Fruit fly (Drosophila melanogaster) Kc167 (cell line): ENCODE results near the gene Nadsyn.

Experiments used
- Sin3A ChIP-seq: fragments of >200 bp; optimal IDR thresholded peaks from 2 replicates; lab custom pipeline; 2018; ENCODE audit warnings: missing external identifiers
- insv ChIP-seq: fragments of >200 bp; optimal IDR thresholded peaks from 3 replicates; lab custom pipeline; 2018; ENCODE audit warnings: missing external identifiers
- ttk ChIP-seq: sonication (Bioruptor generic); optimal IDR thresholded peaks from 2 replicates; lab custom pipeline; 2017; ENCODE audit warnings: missing external identifiers

DNA sequence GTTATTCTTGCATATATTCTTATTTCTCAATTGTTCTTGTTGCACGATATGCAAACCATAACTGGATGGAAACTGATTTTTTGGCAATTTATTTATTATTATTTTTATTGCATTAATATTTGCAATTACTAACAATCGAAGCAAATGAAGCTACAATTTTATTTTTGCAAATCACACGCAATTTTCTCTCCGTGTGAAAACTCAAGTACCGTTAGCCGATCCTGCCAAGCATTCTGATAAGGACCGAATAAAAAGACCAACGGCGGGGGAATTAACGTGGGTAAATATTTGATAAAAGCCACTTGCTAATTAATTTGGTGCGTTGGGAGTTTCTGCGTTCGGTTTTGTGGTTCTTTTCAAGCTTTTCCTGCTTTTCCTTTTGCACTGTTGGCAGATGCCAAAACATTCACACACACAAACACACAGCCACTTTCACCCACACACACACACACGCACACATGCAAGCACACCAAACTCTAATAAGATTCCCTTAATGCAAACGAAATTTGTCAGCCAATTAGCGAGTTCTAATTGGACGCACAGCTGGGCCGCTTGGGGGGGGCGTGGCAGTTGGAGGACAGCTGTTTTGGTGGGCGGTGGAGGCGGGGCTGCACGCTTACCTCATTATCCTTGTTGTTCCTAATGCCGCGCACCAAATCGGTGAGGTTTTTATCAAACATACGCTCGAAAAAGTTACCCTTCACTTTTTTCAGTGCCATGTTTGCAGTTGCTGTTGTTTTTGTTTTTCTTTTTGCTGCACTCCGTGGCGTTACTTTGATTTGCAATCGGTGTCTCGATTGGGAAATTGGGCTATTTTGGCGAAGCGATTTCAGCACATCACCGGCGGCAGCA lies 17.5 kb upstream of the Nadsyn start:
- no peak for TF ChIP-seq insv
- no peak for TF ChIP-seq Sin3A (lab: Kevin White, UChicago)
- TF ChIP-seq ttk = no peak
